Fruit fly (Drosophila melanogaster): ENCODE data around the gene Ggamma30A.
A peak's percentile ranks its signal among the peaks of the same experiment; 100 is the strongest.

The Ggamma30A gene

DNA sequence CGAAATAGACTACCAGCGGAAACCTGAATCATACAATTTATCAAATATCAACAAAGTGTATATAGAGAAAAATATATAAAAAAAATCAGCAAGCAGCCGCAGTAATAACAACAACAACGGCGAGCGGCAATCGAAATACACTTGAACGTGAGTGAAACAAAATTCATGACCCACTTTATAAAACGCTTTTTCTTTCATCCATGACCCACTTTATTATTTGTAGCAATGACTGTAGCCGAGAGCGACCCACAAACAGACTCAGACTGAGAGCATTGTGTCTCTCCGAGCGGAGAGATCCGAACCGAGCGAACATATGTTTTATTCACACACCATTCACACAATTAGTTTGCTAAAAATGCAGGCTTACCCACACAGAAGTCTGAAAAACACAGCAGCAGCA, 26.7 kb upstream of the Ggamma30A start (continued):
- TF ChIP-seq Blimp-1 (GFP tag; optimal IDR thresholded peaks at IDR 0.05) (no peak), fd85E (GFP tag; optimal IDR thresholded peaks at IDR 0.05) (no peak), lz (GFP tag; optimal IDR thresholded peaks at IDR 0.05) (no peak)

DNA sequence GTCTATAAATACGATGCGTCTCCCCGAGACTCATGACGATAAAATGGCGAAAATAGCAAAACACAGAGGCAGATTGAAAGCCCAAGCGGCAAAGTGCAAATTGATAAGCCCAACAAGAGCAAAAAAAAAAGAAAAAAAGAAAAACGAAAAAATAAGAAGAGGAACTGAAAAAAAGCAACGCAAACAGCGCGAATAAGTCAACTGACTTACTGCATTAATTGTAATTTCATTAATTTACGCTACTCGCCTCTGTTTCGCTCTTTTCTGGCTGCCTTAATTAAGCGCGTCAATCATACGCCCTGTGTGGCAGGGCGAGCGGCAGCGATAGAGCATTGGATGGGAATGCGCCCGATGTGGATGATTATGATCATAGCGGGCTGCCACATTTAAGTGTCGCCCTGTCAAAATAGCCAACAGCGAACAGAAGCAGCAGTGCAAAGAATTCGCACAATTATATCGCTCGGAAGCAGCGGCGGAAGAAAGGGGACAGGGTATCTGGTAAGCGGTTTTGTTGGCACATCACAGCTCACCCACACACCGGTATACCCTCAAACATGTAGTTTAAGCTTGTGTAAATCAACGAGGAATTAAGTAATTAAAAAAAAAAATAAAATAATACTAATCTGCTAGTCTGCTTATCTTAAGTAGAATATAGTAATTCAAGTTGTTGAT, 24.5 kb upstream of the Ggamma30A start:
- peak; percentile 49 for TF ChIP-seq vri (GFP tag; optimal IDR thresholded peaks at IDR 0.05)
- TF ChIP-seq Gug (GFP tag; IDR thresholded peaks at IDR 0.05), result peak; percentile 31; the same call in 1 of the 2 replicates
- TF ChIP-seq eg (GFP tag; IDR thresholded peaks at IDR 0.05), result peak; percentile 91
- TF ChIP-seq esn (GFP tag; optimal IDR thresholded peaks at IDR 0.05), result no peak
- TF ChIP-seq CG11762 (GFP tag; optimal IDR thresholded peaks at IDR 0.05; ENCODE audit: insufficient read depth), result peak; percentile 58
- peak; percentile 17 for TF ChIP-seq CG31627 (GFP tag; optimal IDR thresholded peaks at IDR 0.05)
- peak; percentile 5 for TF ChIP-seq CG11902 (GFP tag; optimal IDR thresholded peaks at IDR 0.05)
- peak; percentile 75 for TF ChIP-seq CG6808 (GFP tag; optimal IDR thresholded peaks at IDR 0.05)
- peak; percentile 81 for TF ChIP-seq net (GFP tag; optimal IDR thresholded peaks at IDR 0.05)
- no peak for TF ChIP-seq lz (GFP tag; optimal IDR thresholded peaks at IDR 0.05)
- peak; percentile 43 for TF ChIP-seq CG6854 (GFP tag; optimal IDR thresholded peaks at IDR 0.05)
- peak; percentile 76 for TF ChIP-seq CG16779 (tag; optimal IDR thresholded peaks at IDR 0.05)
- TF ChIP-seq spab (GFP tag; optimal IDR thresholded peaks at IDR 0.05), result peak; percentile 52
- TF ChIP-seq dac (GFP tag; optimal IDR thresholded peaks at IDR 0.05), result no peak
- TF ChIP-seq dsx (GFP tag; optimal IDR thresholded peaks at IDR 0.05; ENCODE audit: poor library complexity, severe bottlenecking), result peak; percentile 31
- TF ChIP-seq Sox102F (GFP tag; optimal IDR thresholded peaks at IDR 0.05), result no peak
- peak; percentile 21 for TF ChIP-seq OdsH (GFP tag; optimal IDR thresholded peaks at IDR 0.05)
- TF ChIP-seq Sox14 (GFP tag; optimal IDR thresholded peaks at IDR 0.05), result peak; percentile 51
- TF ChIP-seq pdm3 (GFP tag; optimal IDR thresholded peaks at IDR 0.05), result peak; percentile 35
- peak; percentile 10 for TF ChIP-seq CG10631 (GFP tag; optimal IDR thresholded peaks at IDR 0.05)
- no peak for TF ChIP-seq CG4318 (GFP tag; optimal IDR thresholded peaks at IDR 0.05)
- no peak for TF ChIP-seq CG11294 (GFP tag; IDR thresholded peaks at IDR 0.05)
- peak in 1 of 2 experiments; percentile 54 for TF ChIP-seq salr (GFP tag; optimal IDR thresholded peaks at IDR 0.05)
- no peak for TF ChIP-seq fd59A (GFP tag; optimal IDR thresholded peaks at IDR 0.05)
- TF ChIP-seq CG3032 (tag; optimal IDR thresholded peaks at IDR 0.05), result peak; percentile 36
- TF ChIP-seq CG7368 (GFP tag; optimal IDR thresholded peaks at IDR 0.05), result peak; percentile 25
- peak; percentile 69 to 77 for TF ChIP-seq ss (GFP tag; optimal IDR thresholded peaks at IDR 0.05)
- TF ChIP-seq Hr39 (GFP tag; optimal IDR thresholded peaks at IDR 0.05), result peak; percentile 39
- no peak for TF ChIP-seq Sox15 (GFP tag; optimal IDR thresholded peaks at IDR 0.05)
- peak; percentile 36 for TF ChIP-seq CG3919 (GFP tag; optimal IDR thresholded peaks at IDR 0.05)
- peak; percentile 68 for TF ChIP-seq CG9139 (GFP tag; optimal IDR thresholded peaks at IDR 0.05)
- peak; percentile 66 for TF ChIP-seq CG15336 (GFP tag; IDR thresholded peaks at IDR 0.05)
- TF ChIP-seq fd85E (GFP tag; optimal IDR thresholded peaks at IDR 0.05), result no peak
- TF ChIP-seq CG6163 (GFP tag; IDR thresholded peaks at IDR 0.05), result peak; percentile 91
- TF ChIP-seq Eip78C (GFP tag), result peak; percentile 71
- no peak for TF ChIP-seq Smox (GFP tag; optimal IDR thresholded peaks at IDR 0.05)
- TF ChIP-seq CG8119 (GFP tag; IDR thresholded peaks at IDR 0.05), result peak; percentile 84
- TF ChIP-seq Met (GFP tag; optimal IDR thresholded peaks at IDR 0.05), result peak; percentile 16
- TF ChIP-seq fkh (GFP tag; optimal IDR thresholded peaks at IDR 0.05), result no peak
- TF ChIP-seq CG34406 (GFP tag; optimal IDR thresholded peaks at IDR 0.05), result peak; percentile 36
- peak; percentile 51 for TF ChIP-seq CG1621 (tag; optimal IDR thresholded peaks at IDR 0.05)
- peak; percentile 47 for TF ChIP-seq Eip75B (GFP tag; optimal IDR thresholded peaks at IDR 0.05)
- no peak for TF ChIP-seq Ets21C (GFP tag; optimal IDR thresholded peaks at IDR 0.05)
- peak; percentile 42 for TF ChIP-seq topi (GFP tag; optimal IDR thresholded peaks at IDR 0.05)
- no peak for TF ChIP-seq acj6 (GFP tag; optimal IDR thresholded peaks at IDR 0.05)
- peak; percentile 78 for TF ChIP-seq CG6276 (GFP tag; optimal IDR thresholded peaks at IDR 0.05)
- TF ChIP-seq Hr4 (GFP tag; optimal IDR thresholded peaks at IDR 0.05), result peak; percentile 25
